Worm (Caenorhabditis elegans): ENCODE measurements around the gene cyk-3.

Gene cyk-3

DNA sequence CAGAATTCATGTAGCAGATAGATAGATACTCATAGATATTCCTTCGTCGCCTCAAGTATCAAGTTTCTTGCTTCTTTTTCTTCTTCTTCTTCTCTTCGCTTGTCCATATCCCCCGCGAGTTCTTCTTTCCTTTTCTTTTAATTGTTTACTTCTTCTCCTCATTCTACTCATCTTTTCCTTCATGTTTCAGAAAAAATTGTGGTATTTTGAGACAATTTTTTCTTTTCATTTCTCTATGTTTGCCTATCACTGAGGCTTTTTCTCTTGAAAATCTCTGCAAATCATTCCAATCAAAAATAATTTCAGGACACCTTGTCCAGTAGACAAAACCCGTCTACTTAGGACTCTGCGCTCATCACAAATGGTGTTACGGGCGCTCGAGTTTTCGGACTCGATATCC lies 27.0 kb upstream of the cyk-3 start, which contains the start of gene T04C9.1:
TSS of gene T04C9.1 (plus strand) at position 301 of the 400 bp plus-strand sequence.
- TF ChIP-seq lsy-2 (tag; optimal IDR thresholded peaks at IDR 0.05) (no peak), elt-3 (tag; optimal IDR thresholded peaks at IDR 0.05) (no peak), sem-2 (GFP tag; optimal IDR thresholded peaks at IDR 0.05) (no peak)

ce11 chrIII:5998640-5999039 lies 21.3 kb upstream of the cyk-3 start:
- TF ChIP-seq lin-13 (tag; optimal IDR thresholded peaks at IDR 0.05) (no peak), pha-4 (tag; optimal IDR thresholded peaks at IDR 0.05) (no peak), bed-3 (GFP tag; optimal IDR thresholded peaks at IDR 0.05) (no peak), nhr-28 (tag; optimal IDR thresholded peaks at IDR 0.05) (no peak), sptf-1 (tag; optimal IDR thresholded peaks at IDR 0.05) (no peak), hlh-1 (tag; optimal IDR thresholded peaks at IDR 0.05) (no peak), M03D4.4 (tag; optimal IDR thresholded peaks at IDR 0.05) (no peak), elt-1 (tag; optimal IDR thresholded peaks at IDR 0.05; ENCODE audit: borderline replicate concordance, insufficient read depth) (no peak), mls-2 (tag; optimal IDR thresholded peaks at IDR 0.05) (no peak), unc-62 (GFP tag; optimal IDR thresholded peaks at IDR 0.05) (no peak)

- TF ChIP-seq ces-1 (GFP tag; optimal IDR thresholded peaks at IDR 0.05) = peak; percentile 24
- TF ChIP-seq nhr-2 (tag; optimal IDR thresholded peaks at IDR 0.05) = no peak
Observed at ce11 chrIII:5999629-6000028, 20.3 kb upstream of the cyk-3 start.

DNA sequence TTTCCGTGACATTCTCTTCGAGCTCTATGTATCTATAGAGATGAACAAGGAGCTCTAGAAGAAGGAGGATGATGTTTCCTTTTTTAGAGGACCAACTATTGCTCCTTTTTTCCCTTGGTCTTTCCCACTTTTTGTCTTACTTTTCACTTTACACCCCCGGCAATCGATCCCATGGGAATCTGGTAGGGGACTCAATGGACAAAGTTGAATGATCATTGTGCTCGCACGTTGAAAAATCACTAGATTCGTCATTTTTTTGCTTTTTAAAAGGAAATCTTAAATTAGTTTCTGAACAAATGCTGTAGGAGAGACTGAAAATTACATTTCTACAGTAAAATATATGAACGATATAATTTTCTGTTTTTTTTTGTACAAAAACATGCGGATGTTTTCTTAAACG lies 17.9 kb upstream of the cyk-3 start:
- TF ChIP-seq unc-39 (tag; optimal IDR thresholded peaks at IDR 0.05) (no peak), mab-5 (tag; optimal IDR thresholded peaks at IDR 0.05) (no peak), elt-1 (tag; optimal IDR thresholded peaks at IDR 0.05; ENCODE audit: borderline replicate concordance, insufficient read depth) (no peak), M03D4.4 (tag; optimal IDR thresholded peaks at IDR 0.05) (no peak), drap-1 (GFP tag; optimal IDR thresholded peaks at IDR 0.05) (no peak), ceh-43 (GFP tag; optimal IDR thresholded peaks at IDR 0.05) (no peak), snpc-4 (tag; optimal IDR thresholded peaks at IDR 0.05) (no peak), mls-2 (tag; optimal IDR thresholded peaks at IDR 0.05) (no peak), cnd-1 (tag; optimal IDR thresholded peaks at IDR 0.05) (no peak), nhr-28 (tag; optimal IDR thresholded peaks at IDR 0.05) (no peak), unc-120 (tag; optimal IDR thresholded peaks at IDR 0.05; ENCODE audit: poor library complexity, severe bottlenecking) (no peak), ceh-39 (tag; optimal IDR thresholded peaks at IDR 0.05) (no peak), sptf-1 (tag; optimal IDR thresholded peaks at IDR 0.05) (no peak), lsy-2 (tag; optimal IDR thresholded peaks at IDR 0.05) (no peak), ztf-11 (tag; optimal IDR thresholded peaks at IDR 0.05) (no peak), flh-1 (GFP tag; optimal IDR thresholded peaks at IDR 0.05) (no peak), zip-8 (tag; optimal IDR thresholded peaks at IDR 0.05) (no peak), nhr-12 (tag; optimal IDR thresholded peaks at IDR 0.05) (no peak), ceh-83 (GFP tag; optimal IDR thresholded peaks at IDR 0.05) (no peak), nhr-76 (tag; optimal IDR thresholded peaks at IDR 0.05) (no peak)

DNA sequence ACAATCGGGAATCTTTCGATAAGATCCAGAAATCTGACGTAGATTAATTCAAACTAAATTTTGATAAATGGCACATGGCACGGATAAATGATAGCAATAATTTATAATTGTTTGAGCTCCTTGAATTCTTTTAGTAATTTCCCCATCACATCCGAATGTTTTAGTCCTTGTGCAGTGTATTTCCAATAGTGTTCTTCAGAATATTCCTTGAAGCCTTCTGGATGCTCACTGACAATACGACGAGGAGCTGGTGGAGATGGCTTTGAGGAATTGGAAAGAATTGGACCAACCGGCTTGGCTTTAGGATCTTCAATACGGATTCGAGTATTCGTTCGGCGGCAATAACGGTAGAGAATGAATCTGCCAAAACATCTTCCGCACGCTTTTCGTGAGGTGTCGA lies 13.5 kb upstream of the cyk-3 start:
- TF ChIP-seq unc-62 (GFP tag; optimal IDR thresholded peaks at IDR 0.05) (no peak), pha-4 (tag; optimal IDR thresholded peaks at IDR 0.05) (no peak), unc-39 (tag; optimal IDR thresholded peaks at IDR 0.05) (no peak), nhr-2 (tag; optimal IDR thresholded peaks at IDR 0.05) (no peak), drap-1 (GFP tag; optimal IDR thresholded peaks at IDR 0.05) (no peak), nhr-28 (tag; optimal IDR thresholded peaks at IDR 0.05) (no peak), ztf-11 (tag; optimal IDR thresholded peaks at IDR 0.05) (no peak), mls-2 (tag; optimal IDR thresholded peaks at IDR 0.05) (no peak), sptf-1 (tag; optimal IDR thresholded peaks at IDR 0.05) (no peak), nhr-12 (tag; optimal IDR thresholded peaks at IDR 0.05) (no peak), unc-120 (tag; optimal IDR thresholded peaks at IDR 0.05; ENCODE audit: poor library complexity, severe bottlenecking) (no peak), ceh-39 (tag; optimal IDR thresholded peaks at IDR 0.05) (no peak), nhr-76 (tag; optimal IDR thresholded peaks at IDR 0.05) (no peak), M03D4.4 (tag; optimal IDR thresholded peaks at IDR 0.05) (no peak), snpc-4 (tag; optimal IDR thresholded peaks at IDR 0.05) (no peak), ceh-43 (GFP tag; optimal IDR thresholded peaks at IDR 0.05) (no peak), cnd-1 (tag; optimal IDR thresholded peaks at IDR 0.05) (no peak)

- TF ChIP-seq tbx-8 (GFP tag; optimal IDR thresholded peaks at IDR 0.05) = no peak
- no peak for TF ChIP-seq lin-13 (tag; optimal IDR thresholded peaks at IDR 0.05)
- no peak for TF ChIP-seq flh-1 (GFP tag; optimal IDR thresholded peaks at IDR 0.05)
- no peak for TF ChIP-seq mep-1 (tag; optimal IDR thresholded peaks at IDR 0.05)
- no peak for TF ChIP-seq nhr-237 (tag; optimal IDR thresholded peaks at IDR 0.05)
- no peak for TF ChIP-seq unc-120 (tag; optimal IDR thresholded peaks at IDR 0.05; ENCODE audit: poor library complexity, severe bottlenecking)
- TF ChIP-seq cnd-1 (tag; optimal IDR thresholded peaks at IDR 0.05) = no peak
- peak; percentile 92 for TF ChIP-seq lsy-2 (tag; optimal IDR thresholded peaks at IDR 0.05)
- TF ChIP-seq mab-5 (tag; optimal IDR thresholded peaks at IDR 0.05) = no peak
Observed at ce11 chrIII:6008989-6009610, 10.9 kb upstream of the cyk-3 start, which contains the start of the genes gcna-1 and eftu-2. gcna-1 (minus strand) TSS chrIII:6009084. eftu-2 (plus strand) TSS chrIII:6009560.
